Worm (Caenorhabditis elegans): Measurements from ENCODE around the gene prdx-6.

ce11 chrIV:247494-247893 is 29.1 kb downstream of the prdx-6 start:
- TF ChIP-seq nhr-11 (tag; optimal IDR thresholded peaks at IDR 0.05): no peak
- TF ChIP-seq nhr-77 (tag; optimal IDR thresholded peaks at IDR 0.05): no peak
- no peak for TF ChIP-seq dpl-1 (GFP tag; optimal IDR thresholded peaks at IDR 0.05)
- no peak for TF ChIP-seq ama-1 (optimal IDR thresholded peaks at IDR 0.05)
- TF ChIP-seq ZK546.5 (tag; optimal IDR thresholded peaks at IDR 0.05): no peak
- TF ChIP-seq unc-62 (GFP tag; optimal IDR thresholded peaks at IDR 0.05 in 1 of 2): peak in 1 of 2 experiments; percentile 88
- TF ChIP-seq unc-62 (tag; optimal IDR thresholded peaks at IDR 0.05): no peak
- no peak for TF ChIP-seq T26A8.4 (GFP tag; IDR thresholded peaks at IDR 0.05)
- no peak for TF ChIP-seq pqm-1 (tag; optimal IDR thresholded peaks at IDR 0.05)
- TF ChIP-seq skn-1 (tag; optimal IDR thresholded peaks at IDR 0.05): no peak
- no peak for TF ChIP-seq lin-15B (tag; optimal IDR thresholded peaks at IDR 0.05)
- no peak for TF ChIP-seq nhr-25 (tag; optimal IDR thresholded peaks at IDR 0.05; ENCODE audit: borderline replicate concordance, insufficient read depth)
